Worm (Caenorhabditis elegans): ENCODE data around the gene F07B10.7.

F07B10.7 gene

DNA sequence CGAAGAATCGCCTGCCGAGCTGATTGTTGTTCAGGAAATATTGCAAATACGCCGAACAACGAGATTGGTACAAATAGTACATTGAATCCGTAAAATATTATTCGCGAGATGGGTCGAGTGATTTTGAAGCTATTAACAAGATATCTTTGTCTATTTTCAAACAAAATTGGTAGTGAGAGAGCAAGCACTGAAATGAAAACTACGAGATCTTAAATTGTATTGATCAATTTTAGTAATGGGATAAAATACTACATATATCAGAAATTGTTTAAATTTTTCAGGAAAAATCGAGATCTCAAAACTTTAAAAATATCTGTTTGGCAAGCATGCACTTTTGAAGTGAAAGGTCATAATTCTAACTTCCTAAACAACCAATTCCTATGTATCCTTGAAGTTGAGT, 43.7 kb upstream of the F07B10.7 start:
- no peak for TF ChIP-seq ceh-30 (tag; optimal IDR thresholded peaks at IDR 0.05)
- TF ChIP-seq fax-1 (tag; optimal IDR thresholded peaks at IDR 0.05) = no peak
- TF ChIP-seq ceh-18 (tag; optimal IDR thresholded peaks at IDR 0.05) = no peak
- TF ChIP-seq unc-42 (tag; optimal IDR thresholded peaks at IDR 0.05) = no peak
- no peak for TF ChIP-seq C08G9.2 (tag; optimal IDR thresholded peaks at IDR 0.05)
- TF ChIP-seq syd-9 (tag; optimal IDR thresholded peaks at IDR 0.05) = no peak
- TF ChIP-seq hlh-30 (tag; optimal IDR thresholded peaks at IDR 0.05; ENCODE audit: insufficient read depth) = no peak
- no peak for TF ChIP-seq zip-5 (tag; optimal IDR thresholded peaks at IDR 0.05)
- TF ChIP-seq ceh-9 (tag; optimal IDR thresholded peaks at IDR 0.05) = no peak
- no peak for TF ChIP-seq hlh-13 (GFP tag; optimal IDR thresholded peaks at IDR 0.05)
- TF ChIP-seq dve-1 (tag; optimal IDR thresholded peaks at IDR 0.05) = no peak
- no peak for TF ChIP-seq hlh-6 (tag; optimal IDR thresholded peaks at IDR 0.05)
- TF ChIP-seq nhr-11 (tag; optimal IDR thresholded peaks at IDR 0.05) = no peak
- TF ChIP-seq gmeb-2 (tag; optimal IDR thresholded peaks at IDR 0.05) = no peak
- TF ChIP-seq pros-1 (tag; optimal IDR thresholded peaks at IDR 0.05) = no peak
- TF ChIP-seq ztf-16 (tag; optimal IDR thresholded peaks at IDR 0.05) = no peak

DNA sequence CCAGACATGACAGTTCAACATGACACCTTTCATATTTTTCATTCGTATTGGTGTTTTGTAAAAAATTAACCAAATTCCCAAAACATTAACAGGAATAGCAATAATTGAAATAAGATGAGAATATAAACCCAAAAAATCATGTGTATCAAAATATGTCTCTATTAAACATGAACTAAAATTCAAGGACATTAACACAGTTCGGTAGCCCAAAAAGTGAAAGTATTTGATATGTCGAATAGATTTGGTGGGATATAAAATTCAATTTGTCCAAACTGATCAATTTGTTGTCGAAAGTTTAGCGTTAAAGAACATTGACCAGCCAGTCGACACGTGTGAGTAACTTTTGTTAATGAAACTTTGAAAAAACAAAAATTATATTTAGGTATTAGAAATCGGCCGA, 42.2 kb upstream of the F07B10.7 start, which contains the start of gene srh-46:
Gene srh-46, minus strand, starts transcription at position 189 of the 400 bp plus-strand sequence.
- TF ChIP-seq ceh-18 (tag; optimal IDR thresholded peaks at IDR 0.05) = no peak
- TF ChIP-seq pqm-1 (tag; optimal IDR thresholded peaks at IDR 0.05) = no peak
- TF ChIP-seq ztf-16 (tag; optimal IDR thresholded peaks at IDR 0.05) = no peak
- no peak for TF ChIP-seq ceh-9 (tag; optimal IDR thresholded peaks at IDR 0.05)
- TF ChIP-seq unc-3 (GFP tag; conservative IDR thresholded peaks at IDR 0.05) = no peak
- no peak for TF ChIP-seq unc-3 (tag; optimal IDR thresholded peaks at IDR 0.05)
- no peak for TF ChIP-seq hlh-30 (tag; optimal IDR thresholded peaks at IDR 0.05; ENCODE audit: insufficient read depth)

DNA sequence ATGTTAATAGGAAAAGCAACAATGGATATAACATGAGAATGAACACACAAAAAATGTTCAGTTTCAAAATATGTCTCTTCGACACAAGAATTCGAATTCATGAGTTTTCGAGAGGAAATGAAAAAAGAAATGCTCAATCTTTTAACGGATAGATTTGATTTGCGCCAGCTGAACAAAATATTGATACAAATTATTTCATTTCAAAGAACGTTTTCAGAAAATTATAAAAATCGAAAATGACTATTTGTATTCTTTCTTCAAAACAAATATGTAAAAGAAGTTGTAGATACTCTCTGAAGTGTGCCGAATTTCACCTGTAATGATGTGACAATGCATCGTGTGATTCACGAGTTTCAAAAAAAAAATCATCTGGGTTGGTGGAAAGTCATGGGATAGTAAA, 40.0 kb upstream of the F07B10.7 start, which contains the start of gene srh-47:
Gene srh-47, minus strand, starts transcription at position 101 of the 400 bp plus-strand sequence.
- TF ChIP-seq fkh-6 (tag; optimal IDR thresholded peaks at IDR 0.05) (no peak), elt-4 (tag; optimal IDR thresholded peaks at IDR 0.05) (no peak), ceh-18 (tag; optimal IDR thresholded peaks at IDR 0.05) (no peak)

DNA sequence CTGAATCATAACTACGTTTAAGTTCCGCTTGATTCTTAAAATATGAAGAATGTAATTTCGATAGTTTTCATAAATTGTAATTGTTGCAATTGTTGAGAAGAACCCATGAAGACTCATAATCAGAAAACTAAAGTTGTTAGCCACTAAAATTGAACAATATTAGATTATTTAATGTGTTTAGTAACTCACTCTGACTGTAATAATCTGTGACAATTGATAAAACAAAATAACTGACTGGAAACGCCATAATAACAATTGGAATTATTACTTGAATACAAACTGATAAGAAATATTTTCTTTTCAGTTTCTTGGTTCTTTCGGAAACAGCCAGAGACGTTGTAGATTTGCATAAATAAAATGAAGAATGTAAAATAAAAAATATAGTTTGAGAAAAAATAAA, 38.9 kb upstream of the F07B10.7 start:
- TF ChIP-seq pax-1 (tag; optimal IDR thresholded peaks at IDR 0.05) (no peak), gmeb-2 (tag; optimal IDR thresholded peaks at IDR 0.05) (no peak), pqm-1 (tag; optimal IDR thresholded peaks at IDR 0.05) (no peak), dve-1 (tag; optimal IDR thresholded peaks at IDR 0.05) (no peak), elt-4 (tag; optimal IDR thresholded peaks at IDR 0.05) (no peak), tbx-2 (tag; optimal IDR thresholded peaks at IDR 0.05) (no peak), npax-4 (tag; optimal IDR thresholded peaks at IDR 0.05) (no peak), T23F11.4 (GFP tag; optimal IDR thresholded peaks at IDR 0.05) (no peak), fkh-10 (GFP tag; optimal IDR thresholded peaks at IDR 0.05) (no peak), odd-2 (tag; optimal IDR thresholded peaks at IDR 0.05) (no peak)

ce11 chrV:11298632-11299031, 38.1 kb upstream of the F07B10.7 start, which contains the start of gene T03F7.5:
T03F7.5 (minus strand) TSS chrV:11298732.
- TF ChIP-seq fkh-6 (tag; optimal IDR thresholded peaks at IDR 0.05) (no peak), hlh-15 (tag; optimal IDR thresholded peaks at IDR 0.05) (no peak), che-1 (tag; optimal IDR thresholded peaks at IDR 0.05) (no peak), eyg-1 (tag; optimal IDR thresholded peaks at IDR 0.05) (no peak), C38D4.7 (GFP tag; optimal IDR thresholded peaks at IDR 0.05) (no peak), ceh-34 (tag; optimal IDR thresholded peaks at IDR 0.05) (no peak), lim-6 (tag; optimal IDR thresholded peaks at IDR 0.05) (no peak), elt-4 (tag; optimal IDR thresholded peaks at IDR 0.05) (no peak), pax-1 (tag; optimal IDR thresholded peaks at IDR 0.05) (no peak), sox-2 (GFP tag; IDR thresholded peaks at IDR 0.05) (no peak), ets-4 (tag; optimal IDR thresholded peaks at IDR 0.05) (no peak), ama-1 (optimal IDR thresholded peaks at IDR 0.05) (no peak), nhr-232 (tag; optimal IDR thresholded peaks at IDR 0.05) (no peak), ceh-24 (tag; optimal IDR thresholded peaks at IDR 0.05) (no peak)

All from whole organism, late embryonic.